Worm (Caenorhabditis elegans) whole organism, early embryonic: ENCODE results near the gene F13B12.1.

Source experiments
- B0310.2 ChIP-seq: sonication (generic microtip); optimal IDR thresholded peaks from 2 replicates; lab custom pipeline; 2016; ENCODE audit warnings: mild to moderate bottlenecking, missing genetic modification characterization, missing compliant biosample characterization
- F13C5.2 ChIP-seq: sonication (generic microtip); optimal IDR thresholded peaks from 2 replicates; lab custom pipeline; 2017; ENCODE audit warnings: mild to moderate bottlenecking, missing genetic modification characterization, inconsistent platforms, missing compliant biosample characterization
- aly-1 ChIP-seq: sonication (generic microtip); optimal IDR thresholded peaks from 2 replicates; lab custom pipeline; 2016; ENCODE audit warnings: missing genetic modification characterization, missing compliant biosample characterization
- ama-1 ChIP-seq: fragments of 150-350 bp; optimal IDR thresholded peaks from 2 replicates; lab custom pipeline; 2014
- ceh-13 ChIP-seq: fragments of 200-800 bp; sonication (Bioruptor generic); optimal IDR thresholded peaks from 2 replicates; lab custom pipeline; 2018; ENCODE audit warnings: mild to moderate bottlenecking, missing genetic modification characterization, missing compliant biosample characterization
- ceh-36 ChIP-seq: sonication (generic microtip); optimal IDR thresholded peaks from 2 replicates; lab custom pipeline; 2016; ENCODE audit warnings: missing genetic modification characterization, inconsistent platforms, missing compliant biosample characterization
- ets-7 ChIP-seq: sonication (generic microtip); optimal IDR thresholded peaks from 2 replicates; lab custom pipeline; 2016; ENCODE audit warnings: missing genotype, missing genetic modification characterization, missing compliant biosample characterization
- flt-1 ChIP-seq: fragments of 200-800 bp; sonication (Bioruptor generic); IDR thresholded peaks from 2 replicates; pipeline ENCODE4 v1.3.6; 2022; ENCODE audit warnings: missing genetic modification characterization, missing compliant biosample characterization
- hmbx-1 ChIP-seq: sonication (generic microtip); optimal IDR thresholded peaks from 2 replicates; lab custom pipeline; 2016; ENCODE audit warnings: mild to moderate bottlenecking, missing genetic modification characterization, missing compliant biosample characterization
- hmg-4 ChIP-seq: fragments of 200-800 bp; sonication (Bioruptor generic); optimal IDR thresholded peaks from 2 replicates; lab custom pipeline; 2018; ENCODE audit warnings: mild to moderate bottlenecking, missing genetic modification characterization, missing compliant biosample characterization
- hnd-1 ChIP-seq: sonication (generic microtip); optimal IDR thresholded peaks from 2 replicates; lab custom pipeline; 2016; ENCODE audit warnings: missing genetic modification characterization, missing compliant biosample characterization
- pes-1 ChIP-seq: fragments of 200-800 bp; sonication (Bioruptor generic); IDR thresholded peaks from 2 replicates; pipeline ENCODE4 v1.3.6; 2022; ENCODE audit warnings: missing genetic modification reagents, missing genetic modification characterization, missing compliant biosample characterization
- scrt-1 ChIP-seq: fragments of 200-800 bp; sonication (Bioruptor generic); IDR thresholded peaks from 2 replicates; pipeline ENCODE4 v1.3.6; 2022; ENCODE audit warnings: missing genetic modification characterization, missing compliant biosample characterization
- sea-1 ChIP-seq: fragments of 200-800 bp; sonication (Bioruptor generic); conservative IDR thresholded peaks from 2 replicates; pipeline ENCODE4 v1.3.6; 2022; ENCODE audit warnings: missing genetic modification characterization, missing compliant biosample characterization
- tbx-11 ChIP-seq: fragments of 200-800 bp; sonication (Bioruptor generic); IDR thresholded peaks from 2 replicates; pipeline ENCODE4 v1.3.6; 2022; ENCODE audit warnings: missing genetic modification characterization, missing compliant biosample characterization
- tbx-37 ChIP-seq: fragments of 200-800 bp; sonication (Bioruptor generic); conservative IDR thresholded peaks from 2 replicates; pipeline ENCODE4 v1.3.6; 2022; ENCODE audit warnings: missing genetic modification reagents, missing genetic modification characterization, missing compliant biosample characterization
- tra-4 ChIP-seq: sonication (generic microtip); optimal IDR thresholded peaks from 2 replicates; lab custom pipeline; 2017; ENCODE audit warnings: missing genetic modification characterization, missing compliant biosample characterization

Gene F13B12.1

ce11 chrIV:10424535-10424934 is at the start of gene F13B12.1:
F13B12.1 (minus strand) TSS chrIV:10424635.
- TF ChIP-seq flt-1 (no peak), tbx-11 (no peak), tra-4 (no peak)

- TF ChIP-seq tbx-37 (GFP tag; lab: Robert Waterston, UW), result no peak
- no peak for TF ChIP-seq hmbx-1 (tag; lab: Kevin White, UChicago)
- TF ChIP-seq B0310.2 (tag; lab: Kevin White, UChicago), result no peak
Observed at ce11 chrIV:10472478-10472877, 48.0 kb upstream of the F13B12.1 start, which contains the start of gene bgnt-1.1. bgnt-1.1 (plus strand) TSS chrIV:10472778.

DNA sequence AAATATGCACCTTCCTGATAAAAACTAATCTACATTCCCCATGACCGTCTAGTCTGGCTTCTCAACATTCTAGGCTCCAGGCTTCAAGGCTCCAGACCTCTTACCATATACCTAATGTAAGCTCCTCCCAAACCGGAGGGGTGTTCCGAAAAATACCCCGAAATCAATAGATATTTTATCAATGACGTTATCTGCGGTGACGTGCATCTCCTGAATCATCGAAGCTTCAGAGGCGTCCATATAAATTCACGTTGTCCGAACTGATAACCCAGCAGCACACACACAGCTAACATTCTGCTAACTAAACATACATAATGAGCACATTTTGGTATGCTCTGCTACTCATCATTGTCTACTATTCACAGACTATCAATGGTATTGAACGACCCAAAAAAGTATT is 45.1 kb upstream of the F13B12.1 start, which contains the start of gene ugt-44:
Gene ugt-44, plus strand, starts transcription at position 248 of the 400 bp plus-strand sequence.
- TF ChIP-seq hmbx-1 (tag; lab: Kevin White, UChicago) (no peak), ceh-13 (no peak), tbx-11 (no peak), scrt-1 (GFP tag; lab: Robert Waterston, UW) (no peak), tra-4 (no peak), hnd-1 (no peak), F13C5.2 (tag; lab: Kevin White, UChicago) (no peak), B0310.2 (tag; lab: Kevin White, UChicago) (no peak), hmg-4 (GFP tag; lab: Kevin White, UChicago) (no peak), pes-1 (GFP tag; lab: Robert Waterston, UW) (no peak), flt-1 (no peak), ama-1 (no peak), aly-1 (tag; lab: Kevin White, UChicago) (no peak), ceh-36 (tag; lab: Kevin White, UChicago) (no peak), ets-7 (tag; lab: Kevin White, UChicago) (no peak)

- TF ChIP-seq scrt-1 (GFP tag; lab: Robert Waterston, UW) (no peak), aly-1 (tag; lab: Kevin White, UChicago) (no peak), tbx-37 (GFP tag; lab: Robert Waterston, UW) (no peak), B0310.2 (tag; lab: Kevin White, UChicago) (no peak), ets-7 (tag; lab: Kevin White, UChicago) (no peak), hnd-1 (no peak), ama-1 (no peak), hmbx-1 (tag; lab: Kevin White, UChicago) (no peak), ceh-13 (no peak), tra-4 (no peak), tbx-11 (no peak)
Observed at ce11 chrIV:10468662-10469061, 44.2 kb upstream of the F13B12.1 start.

DNA sequence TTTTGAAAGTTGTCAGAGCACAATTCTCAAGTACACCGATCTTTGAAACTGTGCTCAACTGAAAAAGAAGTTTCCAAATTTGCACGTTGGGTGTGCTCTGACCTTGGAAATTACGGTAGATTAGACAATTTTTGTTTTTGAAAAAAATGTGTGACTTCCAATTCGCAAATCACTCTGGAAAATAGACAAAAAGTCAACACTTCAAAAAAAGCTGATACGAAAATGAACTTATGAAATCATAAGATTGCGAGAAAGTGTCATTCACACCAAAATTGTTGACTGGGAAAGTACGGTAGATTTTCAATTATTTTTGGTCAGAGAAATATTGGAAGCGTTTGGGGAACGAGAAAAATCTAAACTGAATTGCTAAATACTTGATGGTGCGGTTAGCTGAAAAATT is 42.9 kb upstream of the F13B12.1 start:
- TF ChIP-seq F13C5.2 (tag; lab: Kevin White, UChicago) (no peak), tbx-37 (GFP tag; lab: Robert Waterston, UW) (no peak), sea-1 (no peak), scrt-1 (GFP tag; lab: Robert Waterston, UW) (no peak), flt-1 (no peak), tbx-11 (no peak), ets-7 (tag; lab: Kevin White, UChicago) (no peak), hmbx-1 (tag; lab: Kevin White, UChicago) (no peak), ceh-13 (no peak)

- TF ChIP-seq tbx-37 (GFP tag; lab: Robert Waterston, UW) (no peak), B0310.2 (tag; lab: Kevin White, UChicago) (no peak), hmbx-1 (tag; lab: Kevin White, UChicago) (no peak), flt-1 (no peak), hnd-1 (no peak)
Observed at ce11 chrIV:10466398-10466797, 42.0 kb upstream of the F13B12.1 start.

ce11 chrIV:10465764-10466163 is 41.3 kb upstream of the F13B12.1 start:
- TF ChIP-seq F13C5.2 (tag; lab: Kevin White, UChicago), result no peak
- TF ChIP-seq aly-1 (tag; lab: Kevin White, UChicago), result no peak
- TF ChIP-seq scrt-1 (GFP tag; lab: Robert Waterston, UW), result no peak
- no peak for TF ChIP-seq flt-1
- TF ChIP-seq pes-1 (GFP tag; lab: Robert Waterston, UW), result no peak
- TF ChIP-seq tbx-37 (GFP tag; lab: Robert Waterston, UW), result no peak
- TF ChIP-seq tbx-11, result no peak
- no peak for TF ChIP-seq ceh-13
- no peak for TF ChIP-seq hmbx-1 (tag; lab: Kevin White, UChicago)
- no peak for TF ChIP-seq sea-1

DNA sequence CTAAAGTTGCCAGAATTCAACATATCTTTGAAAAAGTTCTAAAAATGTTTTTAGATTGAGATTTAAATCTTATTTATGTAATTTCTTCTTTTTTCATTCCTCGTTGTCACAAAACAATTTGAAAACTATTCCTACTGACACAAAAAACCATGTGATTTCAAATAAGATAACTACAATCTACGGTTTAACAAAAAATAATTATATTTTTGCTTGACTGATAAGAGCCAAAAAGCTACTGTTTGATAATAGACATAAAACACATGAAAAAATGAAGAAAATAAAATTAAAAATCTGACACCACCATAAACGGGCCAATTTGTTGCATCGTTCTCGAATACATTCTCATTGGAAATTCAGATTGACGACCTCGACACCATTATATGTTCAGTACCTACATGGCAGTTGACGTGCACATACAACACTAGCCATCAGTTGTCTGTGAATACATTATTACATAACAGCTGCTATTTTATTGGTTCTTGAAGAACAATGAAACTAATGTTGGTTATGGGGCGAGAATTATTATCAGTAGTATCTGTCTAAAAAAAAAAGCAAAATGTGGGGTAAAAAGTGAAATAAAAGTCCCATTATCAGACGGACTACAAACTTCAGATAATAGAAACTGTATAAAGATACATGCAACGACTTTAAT is 39.7 kb upstream of the F13B12.1 start, which contains the start of gene ugt-43:
Gene ugt-43, plus strand, starts transcription at position 602 of the 652 bp plus-strand sequence.
- TF ChIP-seq flt-1, result no peak
- TF ChIP-seq ets-7 (tag; lab: Kevin White, UChicago), result no peak
- no peak for TF ChIP-seq hmbx-1 (tag; lab: Kevin White, UChicago)
- TF ChIP-seq ceh-36 (tag; lab: Kevin White, UChicago), result no peak
- TF ChIP-seq tra-4, result no peak
- TF ChIP-seq ama-1, result no peak
- TF ChIP-seq tbx-37 (GFP tag; lab: Robert Waterston, UW), result no peak
- no peak for TF ChIP-seq aly-1 (tag; lab: Kevin White, UChicago)
- TF ChIP-seq sea-1, result no peak
- no peak for TF ChIP-seq F13C5.2 (tag; lab: Kevin White, UChicago)

DNA sequence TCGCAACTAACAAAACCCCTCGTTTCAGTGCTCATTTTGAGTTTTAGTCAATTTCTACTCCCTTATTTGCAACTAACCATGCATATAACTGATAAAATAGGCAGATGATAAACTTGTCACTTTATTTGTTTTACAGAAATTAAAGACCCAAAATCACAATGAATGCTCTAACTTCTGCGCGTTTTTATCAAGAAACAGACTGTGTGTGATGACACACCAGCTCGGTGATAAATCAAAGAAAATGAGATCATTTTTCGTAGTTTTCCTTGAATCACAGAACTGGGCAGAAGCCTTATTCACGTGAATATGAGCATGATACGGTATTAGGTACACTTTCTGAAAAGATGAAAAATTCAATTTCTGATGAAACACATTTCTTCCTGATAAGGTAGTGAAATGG is 38.7 kb upstream of the F13B12.1 start:
- TF ChIP-seq ets-7 (tag; lab: Kevin White, UChicago), result no peak
- TF ChIP-seq flt-1, result no peak
- no peak for TF ChIP-seq F13C5.2 (tag; lab: Kevin White, UChicago)
- TF ChIP-seq tbx-11, result no peak
- no peak for TF ChIP-seq sea-1
